Fruit fly (Drosophila melanogaster): ENCODE data around the gene emc.
A peak's percentile ranks its signal among the peaks of the same experiment; 100 is the strongest.

Gene emc

DNA sequence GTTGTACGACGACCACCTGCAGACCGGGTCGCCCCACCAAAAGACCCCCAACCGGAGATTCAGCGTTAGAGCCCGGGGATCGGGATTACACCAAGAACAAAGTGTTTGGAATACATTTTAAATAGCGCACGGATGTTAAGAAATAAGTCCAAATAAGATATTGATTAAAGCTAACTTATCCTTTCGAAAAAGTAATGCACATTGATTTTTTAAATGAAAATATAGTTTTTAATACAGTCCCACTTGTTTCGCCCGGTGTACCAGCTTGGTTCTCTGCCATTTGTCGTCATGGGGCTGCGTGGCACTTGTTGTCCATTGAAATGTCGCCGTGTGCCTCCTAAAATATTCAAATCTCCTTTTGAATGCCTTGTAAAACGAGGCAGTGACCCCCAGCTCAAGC, 28.2 kb upstream of the emc start (continued):
- TF ChIP-seq Atf3 (GFP tag; optimal IDR thresholded peaks at IDR 0.05), result no peak
- peak; percentile 36 for TF ChIP-seq Blimp-1 (GFP tag; optimal IDR thresholded peaks at IDR 0.05)
- TF ChIP-seq CG12659 (GFP tag; optimal IDR thresholded peaks at IDR 0.05), result no peak
- TF ChIP-seq unpg (GFP tag; optimal IDR thresholded peaks at IDR 0.05), result peak; percentile 61
- no peak for TF ChIP-seq ase (GFP tag; IDR thresholded peaks at IDR 0.05)
- no peak for TF ChIP-seq stwl (tag; optimal IDR thresholded peaks at IDR 0.05)
- TF ChIP-seq Gug (GFP tag; IDR thresholded peaks at IDR 0.05), result 0 out of 4 replicates have a peak, but pooled peaks have one; percentile 29
- TF ChIP-seq CG12155 (GFP tag; optimal IDR thresholded peaks at IDR 0.05), result no peak
- TF ChIP-seq Deaf1 (tag; optimal IDR thresholded peaks at IDR 0.05), result no peak
- TF ChIP-seq Elba2 (GFP tag; optimal IDR thresholded peaks at IDR 0.05), result no peak
- TF ChIP-seq CG8944 (GFP tag; optimal IDR thresholded peaks at IDR 0.05), result no peak
- TF ChIP-seq CG11247 (GFP tag; IDR thresholded peaks at IDR 0.05), result peak; percentile 22
- TF ChIP-seq CG4820 (GFP tag; optimal IDR thresholded peaks at IDR 0.05), result no peak
- TF ChIP-seq CG13424 (tag; optimal IDR thresholded peaks at IDR 0.05), result peak; percentile 1
- TF ChIP-seq CG13894 (tag; optimal IDR thresholded peaks at IDR 0.05), result no peak
- TF ChIP-seq Camta (GFP tag; optimal IDR thresholded peaks at IDR 0.05), result peak; percentile 45
- no peak for TF ChIP-seq NfI (GFP tag; optimal IDR thresholded peaks at IDR 0.05)
- TF ChIP-seq CG1529 (GFP tag; optimal IDR thresholded peaks at IDR 0.05), result no peak
- no peak for TF ChIP-seq amos (GFP tag; IDR thresholded peaks at IDR 0.05; ENCODE audit: partially characterized antibody)
- peak; percentile 38 for TF ChIP-seq nmo (GFP tag; optimal IDR thresholded peaks at IDR 0.05)
- TF ChIP-seq CG30403 (GFP tag; optimal IDR thresholded peaks at IDR 0.05), result peak; percentile 6
- TF ChIP-seq zfh2 (GFP tag; optimal IDR thresholded peaks at IDR 0.05), result no peak
- TF ChIP-seq fu2 (GFP tag; optimal IDR thresholded peaks at IDR 0.05), result no peak
- peak; percentile 62 for TF ChIP-seq CG2875 (GFP tag; optimal IDR thresholded peaks at IDR 0.05)
- TF ChIP-seq grn (GFP tag; optimal IDR thresholded peaks at IDR 0.05), result no peak
- no peak for TF ChIP-seq CG1602 (GFP tag; optimal IDR thresholded peaks at IDR 0.05)
- peak; percentile 6 for TF ChIP-seq CG8290 (GFP tag; optimal IDR thresholded peaks at IDR 0.05)
- TF ChIP-seq CG8290 (tag; optimal IDR thresholded peaks at IDR 0.05), result no peak
- no peak for TF ChIP-seq twi (tag; optimal IDR thresholded peaks at IDR 0.05)
- no peak for TF ChIP-seq Eip74EF (GFP tag; optimal IDR thresholded peaks at IDR 0.05)
- peak; percentile 70 for TF ChIP-seq CG31441 (GFP tag; IDR thresholded peaks at IDR 0.05)
- peak; percentile 46 for TF ChIP-seq crc (GFP tag; optimal IDR thresholded peaks at IDR 0.05)
- TF ChIP-seq Dek (tag; optimal IDR thresholded peaks at IDR 0.05), result no peak
- TF ChIP-seq D19B (GFP tag; optimal IDR thresholded peaks at IDR 0.05), result no peak
- TF ChIP-seq fd96Cb (tag; optimal IDR thresholded peaks at IDR 0.05), result peak; percentile 26
- no peak for TF ChIP-seq Mad (GFP tag; optimal IDR thresholded peaks at IDR 0.05)
- TF ChIP-seq CG31224 (GFP tag; IDR thresholded peaks at IDR 0.05), result no peak
- no peak for TF ChIP-seq CG10147 (GFP tag; optimal IDR thresholded peaks at IDR 0.05)
- peak; percentile 16 for TF ChIP-seq phol (tag; optimal IDR thresholded peaks at IDR 0.05)
- TF ChIP-seq nerfin-1 (tag; optimal IDR thresholded peaks at IDR 0.05), result no peak
- 0 out of 3 replicates have a peak, but pooled peaks have one; percentile 22 for TF ChIP-seq ken (GFP tag; IDR thresholded peaks at IDR 0.05)
- no peak for TF ChIP-seq Hr39 (optimal IDR thresholded peaks at IDR 0.05)
- no peak for TF ChIP-seq Max (GFP tag; optimal IDR thresholded peaks at IDR 0.05)
- TF ChIP-seq CG13287 (GFP tag; IDR thresholded peaks at IDR 0.05; ENCODE audit: partially characterized antibody), result no peak
- TF ChIP-seq CG4282 (GFP tag; optimal IDR thresholded peaks at IDR 0.05), result no peak
- no peak for TF ChIP-seq sim (GFP tag; IDR thresholded peaks at IDR 0.05)
- no peak for TF ChIP-seq B-H2 (GFP tag; optimal IDR thresholded peaks at IDR 0.05)
- peak; percentile 35 for TF ChIP-seq org-1 (GFP tag; optimal IDR thresholded peaks at IDR 0.05)
- no peak for TF ChIP-seq hb (GFP tag; IDR thresholded peaks at IDR 0.05; ENCODE audit: partially characterized antibody)
- TF ChIP-seq CG12942 (GFP tag; optimal IDR thresholded peaks at IDR 0.05), result no peak
- TF ChIP-seq repo (GFP tag; optimal IDR thresholded peaks at IDR 0.05), result no peak
- TF ChIP-seq Tbp (GFP tag; optimal IDR thresholded peaks at IDR 0.05), result no peak
